Worm (Caenorhabditis elegans): ENCODE measurements around the gene srh-56.

ce11 chrV:2801955-2802354 lies 30.3 kb downstream of the srh-56 start:
- TF ChIP-seq snpc-4 (GFP tag; optimal IDR thresholded peaks at IDR 0.05) (no peak), snpc-4 (tag; optimal IDR thresholded peaks at IDR 0.05) (no peak), F57A8.1 (GFP tag; optimal IDR thresholded peaks at IDR 0.05) (no peak), ztf-28 (GFP tag; IDR thresholded peaks at IDR 0.05) (no peak), pha-4 (tag; optimal IDR thresholded peaks at IDR 0.05) (no peak), sea-2 (GFP tag; IDR thresholded peaks at IDR 0.05) (no peak)
